Worm (Caenorhabditis elegans) whole organism, L4/young adult: Measurements from ENCODE around the gene F20D6.6.

ENCODE experiments used
- W03F9.2 ChIP-seq: fragments of 150-350 bp; optimal IDR thresholded peaks from 2 replicates; lab custom pipeline; 2014; ENCODE audit warnings: missing biosample characterization, missing genetic modification characterization
- dao-5 ChIP-seq: sonication (generic microtip); optimal IDR thresholded peaks from 2 replicates; lab custom pipeline; 2016; ENCODE audit warnings: missing genotype, missing genetic modification characterization, moderate library complexity, missing compliant biosample characterization
- him-1 ChIP-seq: sonication (generic microtip); optimal IDR thresholded peaks from 2 replicates; lab custom pipeline; 2016; ENCODE audit warnings: missing genotype, missing genetic modification reagents, missing genetic modification characterization, missing compliant biosample characterization

DNA sequence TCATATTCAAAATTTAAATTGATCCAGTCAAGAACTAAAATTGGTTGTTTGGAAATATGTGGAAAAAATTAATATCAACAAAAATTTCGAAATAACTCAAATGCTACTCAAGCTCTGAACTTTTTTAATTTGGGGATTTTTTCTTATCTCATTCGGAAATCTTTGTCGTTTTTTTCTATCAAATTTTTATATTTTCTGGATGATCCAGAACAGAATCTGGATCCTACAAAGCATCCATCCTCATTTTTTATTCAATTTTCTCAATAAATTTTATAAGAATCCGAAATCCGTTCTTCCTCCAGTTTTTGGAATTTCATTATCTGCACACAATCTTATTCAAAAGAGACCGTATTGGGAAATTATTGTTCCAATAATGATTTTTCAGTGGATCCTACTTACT is 38.9 kb upstream of the F20D6.6 start, which contains the start of gene D1014.6:
- TF ChIP-seq W03F9.2, result no peak
- no peak for TF ChIP-seq him-1
- TF ChIP-seq dao-5 (tag; lab: Kevin White, UChicago), result no peak
